Worm (Caenorhabditis elegans) whole organism, dauer: ENCODE data around the gene erh-1.

Source experiments
- unc-62 ChIP-seq: sonication (generic microtip); optimal IDR thresholded peaks from 2 replicates; lab custom pipeline; 2017; ENCODE audit warnings: missing biosample characterization, missing genetic modification reagents, missing genetic modification characterization

erh-1 gene

DNA sequence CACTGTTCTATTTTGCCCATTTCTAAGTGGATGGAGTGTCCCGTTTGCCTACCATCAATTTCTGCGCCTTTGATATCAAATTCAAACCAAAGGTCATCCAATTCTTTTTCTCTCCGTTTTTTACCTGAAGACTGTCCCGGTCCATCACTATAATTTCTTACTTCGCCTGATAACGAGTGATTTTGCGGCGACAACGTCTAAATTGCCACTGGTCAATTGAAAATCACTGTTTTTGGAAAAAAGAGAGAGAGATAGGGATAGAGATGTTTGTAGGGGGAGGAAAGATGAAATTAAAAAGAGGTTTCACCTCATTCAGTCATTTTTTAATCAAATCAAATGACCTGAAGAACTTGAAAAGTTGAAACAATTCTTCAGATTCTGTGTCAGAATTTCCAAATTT is 7.4 kb downstream of the erh-1 start:
- TF ChIP-seq unc-62 = no peak

DNA sequence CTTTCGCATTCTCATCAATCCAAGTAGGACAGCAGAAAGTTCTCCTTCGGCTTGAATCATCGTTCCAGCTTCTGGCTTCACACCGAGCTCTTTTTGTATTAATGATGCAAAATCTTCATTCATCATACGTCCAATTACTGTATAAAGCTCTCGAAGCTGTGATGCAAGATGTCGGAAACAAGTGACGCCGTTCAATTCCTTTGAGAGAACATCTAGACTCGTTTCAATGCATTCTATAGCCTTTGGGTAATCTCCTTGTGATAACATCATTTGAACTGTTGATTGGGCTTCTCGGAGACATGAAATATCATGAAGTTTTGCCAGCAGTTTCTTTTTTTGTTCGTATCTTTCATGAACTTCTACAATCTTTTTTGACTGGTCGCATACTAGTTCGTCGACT is 10.4 kb downstream of the erh-1 start:
- no peak for TF ChIP-seq unc-62

DNA sequence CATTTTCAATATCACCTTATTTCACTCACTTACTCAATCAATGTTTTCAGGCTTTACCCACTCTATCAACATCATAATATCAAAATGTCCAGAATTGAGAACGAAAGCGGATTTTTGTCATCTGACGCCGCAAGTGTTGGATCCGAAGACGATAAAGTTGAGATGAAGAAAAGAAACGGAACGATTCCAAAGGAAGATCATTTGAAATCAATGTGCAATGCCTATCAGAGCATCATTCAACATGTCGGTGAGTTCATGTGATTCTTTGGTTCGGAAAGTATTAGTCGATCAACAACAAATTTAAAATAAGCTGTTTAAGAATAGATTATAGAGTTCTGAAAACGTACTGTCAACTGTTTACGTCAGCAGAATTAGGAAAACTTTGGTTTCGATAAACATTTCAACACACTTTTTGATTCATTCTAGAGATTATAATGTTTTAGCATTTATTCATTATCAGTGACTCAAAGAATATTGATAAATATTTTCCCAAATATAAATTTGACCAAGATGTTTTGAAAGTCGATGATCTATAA is 14.0 kb downstream of the erh-1 start, which contains the start of gene cat-4:
cat-4 (plus strand) TSS at position 51 of the 536 bp plus-strand sequence.
- no peak for TF ChIP-seq unc-62

DNA sequence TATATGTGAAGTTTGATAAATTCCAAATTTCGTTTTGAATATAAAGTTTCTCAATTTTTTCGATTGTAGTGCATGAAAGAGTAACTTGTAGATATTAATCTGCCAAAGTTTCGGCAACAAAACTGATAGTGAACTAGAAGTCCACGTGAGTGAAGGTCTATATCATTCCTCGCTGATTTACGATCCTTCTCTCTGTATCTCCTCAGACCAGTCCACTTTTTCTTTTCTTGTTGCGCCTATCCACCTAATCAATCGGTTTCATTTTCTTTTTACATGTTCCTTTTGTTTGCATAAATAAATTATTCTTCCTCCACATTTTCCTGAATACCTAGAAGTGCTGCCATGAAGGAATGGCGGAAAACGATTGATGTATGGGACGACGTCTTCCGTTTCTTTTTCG is 14.8 kb downstream of the erh-1 start:
- TF ChIP-seq unc-62 = no peak

DNA sequence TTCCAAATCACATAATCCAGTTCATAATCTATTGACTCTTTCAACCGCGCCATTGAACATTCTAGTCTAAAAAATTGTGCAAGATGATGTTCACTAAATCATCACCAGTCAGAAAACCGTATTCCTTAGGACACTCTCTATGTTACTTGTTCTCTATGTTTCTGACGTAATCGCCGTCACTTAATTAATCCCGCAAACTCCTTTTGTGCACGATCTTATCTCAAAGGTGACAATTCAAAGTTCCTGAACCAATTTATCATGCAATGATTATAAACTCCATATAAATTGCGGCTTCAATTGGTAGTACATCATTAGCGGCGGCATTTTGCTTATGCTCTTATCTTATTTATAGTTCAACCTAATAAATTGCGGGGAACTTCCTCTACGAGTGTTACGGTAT is 16.1 kb downstream of the erh-1 start:
- no peak for TF ChIP-seq unc-62

DNA sequence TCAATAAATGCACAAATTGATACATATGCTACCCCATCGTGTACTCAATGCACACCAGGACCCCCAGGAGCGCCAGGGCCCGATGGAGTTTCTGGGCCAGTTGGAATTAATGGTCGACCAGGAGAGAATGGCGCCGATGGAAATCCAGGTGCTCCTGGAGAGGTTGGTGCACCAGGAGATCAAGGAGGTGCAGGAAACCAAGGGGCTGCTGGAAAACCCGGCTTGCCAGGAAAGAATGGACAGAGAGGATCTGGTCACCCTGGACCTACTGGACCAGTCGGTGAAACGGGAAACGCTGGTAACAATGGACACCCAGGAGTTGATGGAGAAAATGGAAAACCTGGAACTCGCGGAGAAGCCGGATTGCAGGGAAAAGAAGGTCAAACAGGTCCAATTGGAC is 17.3 kb downstream of the erh-1 start:
- no peak for TF ChIP-seq unc-62

DNA sequence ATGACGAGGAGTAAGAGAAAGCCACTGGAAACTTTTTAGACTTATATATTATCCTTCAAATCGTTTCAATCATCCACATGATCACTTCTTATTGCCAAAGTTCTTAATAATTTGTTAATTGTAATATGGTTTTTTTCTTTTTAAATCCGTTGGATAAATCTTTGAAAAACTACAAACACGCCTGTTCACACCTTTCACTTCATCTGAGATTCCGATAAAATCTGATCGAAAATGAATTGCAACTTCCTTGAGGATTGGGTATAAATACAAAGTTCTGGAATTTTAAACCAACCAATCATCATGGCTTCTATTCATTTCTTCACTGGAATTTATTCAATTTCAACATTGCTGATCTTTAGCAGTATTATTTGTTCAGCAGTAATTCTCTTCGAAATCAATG is 18.3 kb downstream of the erh-1 start, which contains the start of gene col-152:
col-152 (plus strand) TSS at position 301 of the 400 bp plus-strand sequence.
- no peak for TF ChIP-seq unc-62

DNA sequence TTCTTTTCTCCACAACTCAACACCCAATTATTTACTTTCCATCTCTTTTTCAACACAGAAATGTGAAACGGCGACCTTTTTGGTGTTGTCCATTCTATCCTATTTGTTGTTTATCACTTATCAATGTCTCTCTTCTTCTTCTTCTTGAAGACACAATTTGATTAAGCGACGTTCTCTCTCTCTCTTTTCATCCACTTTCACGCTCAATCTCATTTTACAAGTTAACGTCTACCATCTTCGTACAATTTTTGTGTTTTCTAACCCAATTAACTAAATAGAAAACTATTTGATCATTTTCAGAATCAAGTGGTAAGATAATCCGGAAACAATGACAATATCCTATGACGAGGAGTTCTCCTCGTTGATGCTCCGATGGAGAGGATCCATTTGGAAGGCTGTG is 21.3 kb downstream of the erh-1 start, which contains the start of gene best-14:
best-14 (plus strand) TSS at position 301 of the 400 bp plus-strand sequence.
- no peak for TF ChIP-seq unc-62

DNA sequence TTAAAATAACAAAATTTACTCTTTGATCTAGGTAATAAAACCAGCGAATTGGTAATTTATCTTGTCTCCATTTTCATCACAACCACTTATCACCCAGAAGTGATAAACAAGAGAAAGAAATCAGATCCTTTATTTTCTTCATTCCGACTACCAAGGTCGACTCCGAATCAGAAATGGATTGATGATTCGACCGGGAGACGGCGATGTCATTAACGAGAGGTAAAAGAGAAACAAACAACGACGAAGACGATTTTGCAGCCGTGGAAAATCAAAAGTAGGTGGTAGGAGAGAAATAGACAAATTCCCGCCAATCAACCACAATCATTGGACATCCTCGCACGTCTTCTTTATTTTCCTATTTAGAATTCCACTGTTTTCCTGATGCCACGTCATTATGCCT is 21.8 kb downstream of the erh-1 start:
- TF ChIP-seq unc-62 = no peak

DNA sequence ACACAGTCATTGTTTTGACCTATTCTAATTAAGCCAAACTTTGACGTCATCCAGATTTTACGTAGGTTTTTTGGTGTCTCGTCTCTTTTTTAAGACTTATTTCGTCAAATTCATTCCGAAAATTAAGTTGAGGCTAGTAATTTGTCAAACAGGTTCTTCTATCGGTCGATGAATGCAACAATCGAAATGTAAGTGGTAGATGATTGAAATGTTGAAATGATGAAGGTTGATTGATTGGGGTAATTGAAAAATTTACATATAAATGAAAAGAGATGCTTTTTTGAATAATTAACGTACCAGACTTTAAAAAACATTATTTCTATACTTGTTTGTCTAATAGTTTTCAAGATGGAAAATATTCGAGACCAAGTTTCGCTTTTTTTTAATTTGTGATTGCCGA is 22.6 kb downstream of the erh-1 start:
- TF ChIP-seq unc-62 = no peak

DNA sequence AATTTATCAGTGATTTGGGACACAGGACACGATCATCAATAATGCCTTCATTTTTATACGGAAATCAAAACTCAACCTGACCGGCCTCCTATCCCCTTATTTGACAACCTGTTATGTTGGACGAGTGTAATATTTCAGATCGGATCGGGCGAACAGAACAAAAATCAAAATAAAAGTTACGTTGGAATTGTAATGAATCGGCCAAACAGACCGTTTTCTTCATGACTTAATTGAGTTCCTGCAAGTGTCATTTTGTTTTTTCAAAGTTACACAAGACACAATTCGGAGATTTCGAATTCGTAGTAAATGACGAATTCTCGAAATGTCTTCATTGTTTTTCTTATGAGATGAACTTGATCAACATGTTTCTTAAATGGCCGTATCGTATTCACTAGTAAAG is 23.7 kb downstream of the erh-1 start, which contains the start of gene F32G8.3:
F32G8.3 (minus strand) TSS at position 101 of the 400 bp plus-strand sequence.
- no peak for TF ChIP-seq unc-62

DNA sequence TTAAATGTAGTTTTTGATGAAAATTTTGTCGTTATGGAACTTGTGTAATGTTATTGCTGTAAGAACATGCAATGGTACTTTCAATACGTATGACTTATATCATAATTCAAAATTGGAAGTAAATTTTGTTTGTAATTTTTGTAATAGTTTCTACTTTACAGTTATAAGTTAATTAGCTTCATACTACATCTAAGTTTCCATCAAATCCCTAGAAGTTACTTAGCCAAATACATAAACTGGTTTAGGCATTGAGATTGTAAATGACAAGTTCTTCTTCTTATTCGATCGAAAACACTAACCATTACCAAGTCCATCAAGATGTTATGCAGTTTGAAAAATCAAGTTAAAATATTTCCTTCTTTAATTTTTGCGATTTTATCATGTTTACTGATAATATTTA is 29.2 kb downstream of the erh-1 start, which contains the start of gene F32G8.2:
F32G8.2 (plus strand) TSS at position 301 of the 400 bp plus-strand sequence.
- no peak for TF ChIP-seq unc-62

DNA sequence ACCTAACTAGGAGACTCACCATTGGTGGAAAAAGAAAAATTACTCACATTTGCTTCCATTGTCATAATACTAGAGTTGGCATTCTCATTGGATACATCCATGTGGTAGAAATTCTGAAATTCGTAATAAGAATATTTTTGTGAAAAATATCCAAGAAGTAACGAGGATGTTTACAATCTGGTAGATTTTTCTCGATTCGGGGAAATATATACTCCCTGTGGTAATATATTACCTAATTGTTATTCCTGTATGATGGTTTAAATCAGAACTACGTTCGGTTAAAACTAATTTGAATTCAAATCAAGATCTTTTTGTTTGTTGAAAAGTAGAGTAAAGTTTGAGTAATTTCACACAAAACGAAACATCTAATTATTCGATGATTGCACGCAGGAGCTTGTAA is 30.0 kb downstream of the erh-1 start, which contains the start of gene srd-34:
srd-34 (minus strand) TSS at position 101 of the 400 bp plus-strand sequence.
- no peak for TF ChIP-seq unc-62

DNA sequence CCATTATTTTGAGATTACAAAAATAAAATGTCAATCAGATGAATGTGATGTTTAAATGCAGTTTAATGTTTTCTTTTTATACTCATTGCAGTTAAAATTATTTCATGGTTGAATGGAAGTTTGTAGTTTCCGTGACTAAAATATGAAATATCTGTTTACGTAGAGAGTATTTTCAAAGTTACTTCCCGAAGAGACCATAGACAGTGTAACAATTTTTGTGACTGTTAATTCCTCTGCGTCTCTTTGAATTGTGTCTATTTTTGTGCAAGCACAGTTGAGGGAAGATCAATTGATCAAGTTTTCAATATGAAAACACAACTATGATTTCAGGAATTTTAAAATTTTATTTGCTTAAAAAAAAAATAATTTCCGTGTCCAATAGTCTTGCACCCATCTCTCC is 32.2 kb downstream of the erh-1 start, which contains the start of gene F25D1.5:
F25D1.5 (minus strand) TSS at position 35 of the 400 bp plus-strand sequence.
- TF ChIP-seq unc-62 = no peak

DNA sequence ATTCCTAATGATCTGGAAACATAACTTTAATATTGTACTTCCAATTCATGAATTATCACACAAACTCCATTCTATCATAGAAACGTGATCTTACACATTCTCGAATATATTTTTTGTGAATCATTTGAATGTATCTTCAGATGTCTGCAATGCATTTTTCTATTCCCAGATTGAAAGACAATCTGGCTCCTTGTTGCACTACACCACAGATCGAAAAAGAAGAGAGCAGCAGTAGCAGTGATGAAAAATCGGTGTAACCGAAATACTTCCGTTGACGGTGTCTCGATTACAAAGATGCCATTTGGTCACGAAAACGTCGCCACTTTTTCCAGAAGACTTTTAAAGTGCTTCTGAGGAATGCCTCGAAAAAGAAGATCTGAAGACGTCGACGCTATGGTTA is 38.9 kb downstream of the erh-1 start, which contains the start of gene degt-1:
degt-1 (plus strand) TSS at position 301 of the 400 bp plus-strand sequence.
- no peak for TF ChIP-seq unc-62

DNA sequence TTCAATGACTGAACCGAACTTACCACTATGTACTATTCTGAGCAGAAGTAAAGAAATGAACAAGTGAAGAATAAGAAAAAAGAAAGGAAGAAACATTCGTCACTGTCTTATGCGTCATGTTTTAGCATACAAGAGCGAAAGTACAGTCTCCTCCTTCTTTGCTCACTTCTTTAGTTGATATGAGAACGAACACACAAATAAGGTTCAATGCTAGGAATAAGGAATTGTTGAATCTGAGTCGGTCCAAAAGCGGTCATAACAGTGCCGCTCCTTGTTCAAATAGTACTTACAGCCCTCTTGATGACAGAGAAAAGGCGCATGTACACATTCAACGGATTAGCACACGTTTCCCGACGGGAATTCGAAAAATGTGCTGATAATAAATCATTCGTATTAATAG is 39.8 kb downstream of the erh-1 start, which contains the start of gene F25D1.8:
F25D1.8 (plus strand) TSS at position 301 of the 400 bp plus-strand sequence.
- TF ChIP-seq unc-62 = no peak

DNA sequence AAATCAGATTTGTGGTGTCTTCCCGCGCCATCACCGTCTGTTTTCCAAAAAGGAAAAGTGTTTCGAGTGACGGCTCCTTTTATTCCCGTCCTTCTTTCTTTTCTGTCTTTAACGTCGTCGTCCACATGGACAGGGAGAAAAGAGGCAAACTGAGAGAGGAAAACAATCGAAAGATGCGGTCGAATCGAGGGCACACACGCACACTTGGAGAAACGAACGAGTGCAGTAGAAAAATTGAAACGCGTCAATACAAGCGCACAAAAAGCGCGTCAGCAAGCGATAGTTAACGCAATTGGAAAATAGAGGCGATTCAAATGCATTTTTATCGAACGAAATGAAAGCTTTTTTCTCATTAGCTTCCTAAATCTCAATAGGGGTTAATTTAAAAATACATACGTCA is 42.1 kb downstream of the erh-1 start:
- TF ChIP-seq unc-62 = no peak

DNA sequence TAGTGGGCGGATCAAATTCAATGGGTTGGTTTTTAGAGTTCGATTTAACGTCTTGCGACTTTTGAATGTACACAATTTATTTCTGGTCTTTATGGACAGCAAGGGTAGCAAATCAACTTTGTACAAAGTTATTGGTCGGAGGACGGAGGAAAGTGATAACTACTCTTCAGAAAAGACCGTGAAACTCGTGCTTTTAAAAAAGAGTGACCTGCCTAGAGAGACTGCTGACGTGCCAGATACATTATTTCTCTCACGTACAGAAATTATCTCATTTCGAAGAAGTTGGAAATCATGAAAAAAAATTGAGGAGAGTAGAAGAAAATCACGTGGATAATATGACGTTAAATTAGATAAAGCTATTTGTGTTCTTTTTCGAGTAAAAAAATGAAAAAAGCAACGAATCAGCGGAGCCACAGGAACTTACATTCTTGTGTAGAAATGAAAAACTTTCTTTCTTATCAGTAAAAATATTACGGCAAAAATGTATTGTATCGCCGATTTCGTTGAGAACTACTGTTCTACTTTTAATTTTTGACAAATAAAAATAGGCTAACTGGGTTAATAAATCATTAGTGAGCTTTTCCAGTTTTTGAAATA is 42.7 kb downstream of the erh-1 start, which contains the start of gene ppm-1.A:
ppm-1.A (minus strand) TSS at position 294 of the 597 bp plus-strand sequence.
- no peak for TF ChIP-seq unc-62
